Fruit fly (Drosophila melanogaster) whole organism, embryonic: ENCODE data around the gene FRG1.

Experiments
- CG11456 ChIP-seq: fragments of 200-800 bp; sonication (Bioruptor generic); IDR thresholded peaks from 3 replicates; pipeline ENCODE4 v1.3.6; 2022; ENCODE audit warnings: missing biosample characterization, missing genetic modification characterization
- CG11504 ChIP-seq: fragments of 200-800 bp; sonication (Bioruptor generic); optimal IDR thresholded peaks from 3 replicates; lab custom pipeline; 2019; ENCODE audit warnings: missing biosample characterization, mild to moderate bottlenecking, missing genetic modification characterization, moderate library complexity
- CG13424 ChIP-seq: fragments of 200-800 bp; sonication (Bioruptor generic); optimal IDR thresholded peaks from 2 replicates; lab custom pipeline; 2019; ENCODE audit warnings: missing biosample characterization, mild to moderate bottlenecking, missing genetic modification characterization, moderate library complexity
- CG32532 ChIP-seq: fragments of 200-800 bp; sonication (Bioruptor generic); IDR thresholded peaks from 2 replicates; pipeline ENCODE4 v1.3.6; 2022; ENCODE audit warnings: missing biosample characterization, missing genetic modification characterization
- CG6175 ChIP-seq: fragments of 200-800 bp; sonication (Bioruptor generic); IDR thresholded peaks from 3 replicates; pipeline ENCODE4 v1.3.6; 2022; ENCODE audit warnings: missing biosample characterization, missing genetic modification characterization
- CG7271 ChIP-seq: fragments of 200-800 bp; sonication (Bioruptor generic); optimal IDR thresholded peaks from 2 replicates; lab custom pipeline; 2018; ENCODE audit warnings: missing biosample characterization, mild to moderate bottlenecking, missing genetic modification characterization, moderate library complexity
- bcd ChIP-seq: fragments of 200-800 bp; sonication (Bioruptor generic); optimal IDR thresholded peaks from 2 replicates; lab custom pipeline; 2017; ENCODE audit warnings: missing biosample characterization, mild to moderate bottlenecking, missing genetic modification characterization
- btn ChIP-seq: fragments of 200-800 bp; sonication (Bioruptor generic); optimal IDR thresholded peaks from 2 replicates; lab custom pipeline; 2016; ENCODE audit warnings: missing biosample characterization, missing genetic modification characterization
- emc ChIP-seq: fragments of 200-800 bp; sonication (Bioruptor generic); optimal IDR thresholded peaks from 2 replicates; lab custom pipeline; 2016; ENCODE audit warnings: missing biosample characterization, missing genetic modification characterization
- ewg ChIP-seq: fragments of 200-800 bp; sonication (Bioruptor generic); optimal IDR thresholded peaks from 3 replicates; lab custom pipeline; 2017; ENCODE audit warnings: mild to moderate bottlenecking, missing biosample characterization, missing genetic modification reagents, missing genetic modification characterization
- gt ChIP-seq: fragments of 200-800 bp; sonication (Bioruptor generic); IDR thresholded peaks from 2 replicates; pipeline ENCODE4 v1.3.6; 2022; ENCODE audit warnings: missing biosample characterization, missing genetic modification characterization
- psq ChIP-seq: fragments of 200-800 bp; sonication (Bioruptor generic); optimal IDR thresholded peaks from 2 replicates; lab custom pipeline; 2017; ENCODE audit warnings: missing biosample characterization, missing genetic modification characterization
- sens ChIP-seq: fragments of 200-800 bp; sonication (Bioruptor generic); peaks from one replicate; lab custom pipeline; 2016; ENCODE audit warnings: missing biosample characterization, missing genetic modification characterization

dm6 chr3L:20317751-20318150, 21.0 kb upstream of the FRG1 start:
- TF ChIP-seq psq (GFP tag; lab: Kevin White, UChicago) (no peak), CG13424 (tag; lab: Kevin White, UChicago) (no peak), CG11456 (no peak), btn (no peak), sens (GFP tag; lab: Kevin White, UChicago) (peak; percentile 83), CG7271 (tag; lab: Kevin White, UChicago) (no peak), bcd (GFP tag; lab: Kevin White, UChicago) (no peak), ewg (no peak), gt (GFP tag; lab: Robert Waterston, UW) (no peak), CG6175 (GFP tag; lab: Robert Waterston, UW) (no peak), emc (GFP tag; lab: Kevin White, UChicago) (no peak), CG11504 (tag; lab: Kevin White, UChicago) (no peak), CG32532 (no peak)
